Fruit fly (Drosophila melanogaster): ENCODE data around the gene RpS21.

The RpS21 gene

dm6 chr2L:2856960-2857584 is 1.2 kb downstream of the RpS21 start, which contains the start of gene CG2991 (continued):
- TF ChIP-seq Oaz (GFP tag; IDR thresholded peaks at IDR 0.05) (no peak), unc-4 (GFP tag; IDR thresholded peaks at IDR 0.05; ENCODE audit: partially characterized antibody) (peak; percentile 87), eyg (GFP tag; optimal IDR thresholded peaks at IDR 0.05) (no peak), CG14860 (GFP tag; IDR thresholded peaks at IDR 0.05; ENCODE audit: partially characterized antibody) (peak; percentile 64; the same call in 2 of the 3 replicates), CG1233 (GFP tag; optimal IDR thresholded peaks at IDR 0.05) (peak; percentile 25), Stat92E (GFP tag; optimal IDR thresholded peaks at IDR 0.05) (peak in 1 of 3 experiments; percentile 38), CG4328 (GFP tag; optimal IDR thresholded peaks at IDR 0.05) (no peak), CG8290 (GFP tag; optimal IDR thresholded peaks at IDR 0.05) (no peak), CG8290 (tag; optimal IDR thresholded peaks at IDR 0.05) (peak in 1 of 2 experiments; percentile 75), sim (GFP tag; IDR thresholded peaks at IDR 0.05) (no peak), Sin3A (optimal IDR thresholded peaks at IDR 0.05) (peak; percentile 39), CG16813 (GFP tag; IDR thresholded peaks at IDR 0.05; ENCODE audit: partially characterized antibody) (peak; percentile 78), dmrt11E (tag; optimal IDR thresholded peaks at IDR 0.05) (peak; percentile 13), gsb (GFP tag; IDR thresholded peaks at IDR 0.05) (no peak), hbn (GFP tag; IDR thresholded peaks at IDR 0.05; ENCODE audit: partially characterized antibody) (peak; percentile 81), grau (tag; optimal IDR thresholded peaks at IDR 0.05) (peak; percentile 45), nerfin-1 (tag; optimal IDR thresholded peaks at IDR 0.05) (peak; percentile 9), CG33213 (GFP tag; optimal IDR thresholded peaks at IDR 0.05) (peak; percentile 68), psq (GFP tag; optimal IDR thresholded peaks at IDR 0.05) (no peak), stwl (tag; optimal IDR thresholded peaks at IDR 0.05) (peak; percentile 84), en (GFP tag; optimal IDR thresholded peaks at IDR 0.05) (no peak), CG34376 (GFP tag; optimal IDR thresholded peaks at IDR 0.05) (peak; percentile 20), CG10267 (tag; optimal IDR thresholded peaks at IDR 0.05) (peak; percentile 69), HLH54F (GFP tag; optimal IDR thresholded peaks at IDR 0.05) (peak; percentile 16), CG8359 (GFP tag; optimal IDR thresholded peaks at IDR 0.05; ENCODE audit: borderline replicate concordance) (no peak), BtbVII (GFP tag; optimal IDR thresholded peaks at IDR 0.05) (peak; percentile 29), bcd (GFP tag; optimal IDR thresholded peaks at IDR 0.05) (no peak), Dek (tag; optimal IDR thresholded peaks at IDR 0.05) (peak; percentile 61), usp (GFP tag; optimal IDR thresholded peaks at IDR 0.05) (no peak), dimm (GFP tag; IDR thresholded peaks at IDR 0.05) (no peak), nerfin-2 (GFP tag; IDR thresholded peaks at IDR 0.05; ENCODE audit: partially characterized antibody) (0 out of 2 replicates have a peak, but pooled peaks have one; percentile 33), ssp (GFP tag; IDR thresholded peaks at IDR 0.05) (peak; percentile 65), Adf1 (GFP tag; IDR thresholded peaks at IDR 0.05) (no peak), CG2678 (tag; optimal IDR thresholded peaks at IDR 0.05) (peak; percentile 12), CG4730 (GFP tag; IDR thresholded peaks at IDR 0.05) (no peak), nmo (GFP tag; optimal IDR thresholded peaks at IDR 0.05) (peak; percentile 56), her (GFP tag; optimal IDR thresholded peaks at IDR 0.05) (peak; percentile 99), CG12769 (tag; optimal IDR thresholded peaks at IDR 0.05) (peak; percentile 44), Sry-δ (GFP tag; optimal IDR thresholded peaks at IDR 0.05) (peak; percentile 96), Dbx (GFP tag; IDR thresholded peaks at IDR 0.05) (0 out of 3 replicates have a peak, but pooled peaks have one; percentile 21), cas (GFP tag; IDR thresholded peaks at IDR 0.05) (no peak), lilli (GFP tag; optimal IDR thresholded peaks at IDR 0.05) (peak; percentile 49), exex (tag; optimal IDR thresholded peaks at IDR 0.05) (peak; percentile 13), CG12659 (GFP tag; optimal IDR thresholded peaks at IDR 0.05) (peak; percentile 75), Atf6 (GFP tag; IDR thresholded peaks at IDR 0.05) (no peak), CG8924 (tag; optimal IDR thresholded peaks at IDR 0.05) (peak; percentile 77), inv (GFP tag; IDR thresholded peaks at IDR 0.05; ENCODE audit: partially characterized antibody) (peak; percentile 70), CG12219 (GFP tag; optimal IDR thresholded peaks at IDR 0.05) (no peak), CG7963 (GFP tag; IDR thresholded peaks at IDR 0.05; ENCODE audit: partially characterized antibody) (peak; percentile 70; the same call in 2 of the 3 replicates)

Data from whole organism, embryonic.